Fruit fly (Drosophila melanogaster): Measurements from ENCODE around the gene Ugt36A1.

Ugt36A1 gene

DNA sequence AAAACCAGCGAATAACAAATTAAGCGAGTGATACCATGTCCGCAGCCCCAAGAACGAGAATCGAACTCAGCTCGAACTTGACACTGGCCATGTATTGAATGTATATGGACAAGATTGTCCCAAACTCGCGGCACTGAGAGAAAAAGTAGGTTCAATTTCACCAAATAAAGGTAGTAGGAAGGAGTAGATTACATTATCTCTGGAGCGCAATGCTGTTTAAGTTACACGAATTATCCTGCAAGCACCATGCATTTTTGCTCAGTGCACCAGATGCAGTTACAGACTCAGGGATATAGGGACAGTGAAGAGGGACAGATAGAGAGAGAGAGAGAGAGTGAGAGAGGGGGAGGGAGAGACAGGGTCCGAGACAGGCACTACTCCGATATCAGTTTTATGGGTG lies 24.9 kb upstream of the Ugt36A1 start (continued):
- TF ChIP-seq CG3726 (GFP tag; IDR thresholded peaks at IDR 0.05): peak; percentile 26; the same call in 1 of the 3 replicates
- no peak for TF ChIP-seq Awh (GFP tag; IDR thresholded peaks at IDR 0.05)
- 0 out of 2 replicates have a peak, but pooled peaks have one; percentile 7 for TF ChIP-seq CG3847 (GFP tag; IDR thresholded peaks at IDR 0.05)
- TF ChIP-seq CG9817 (tag; optimal IDR thresholded peaks at IDR 0.05): no peak
- no peak for TF ChIP-seq Mad (GFP tag; optimal IDR thresholded peaks at IDR 0.05)
- TF ChIP-seq CG2120 (GFP tag; optimal IDR thresholded peaks at IDR 0.05): no peak
- peak; percentile 44 for TF ChIP-seq unpg (GFP tag; optimal IDR thresholded peaks at IDR 0.05)
- TF ChIP-seq Oli (tag; optimal IDR thresholded peaks at IDR 0.05): peak; percentile 48
- no peak for TF ChIP-seq hth (optimal IDR thresholded peaks at IDR 0.05)
- no peak for TF ChIP-seq Sox100B (GFP tag; optimal IDR thresholded peaks at IDR 0.05)
- TF ChIP-seq grn (GFP tag; optimal IDR thresholded peaks at IDR 0.05): no peak
- 0 out of 2 replicates have a peak, but pooled peaks have one; percentile 15 for TF ChIP-seq ro (GFP tag; IDR thresholded peaks at IDR 0.05)
- peak; percentile 50 for TF ChIP-seq CG33557 (GFP tag; optimal IDR thresholded peaks at IDR 0.05)
- no peak for TF ChIP-seq schlank (tag; optimal IDR thresholded peaks at IDR 0.05)
- TF ChIP-seq CG10565 (GFP tag; optimal IDR thresholded peaks at IDR 0.05): no peak
- peak; percentile 71 for TF ChIP-seq ara (GFP tag; IDR thresholded peaks at IDR 0.05)
- TF ChIP-seq CG16863 (GFP tag; optimal IDR thresholded peaks at IDR 0.05): peak; percentile 37
- no peak for TF ChIP-seq Hmx (GFP tag; optimal IDR thresholded peaks at IDR 0.05)
- no peak for TF ChIP-seq Hmr (GFP tag; optimal IDR thresholded peaks at IDR 0.05)
- TF ChIP-seq Gsc (GFP tag; IDR thresholded peaks at IDR 0.05): peak; percentile 46; the same call in 1 of the 2 replicates
- no peak for TF ChIP-seq exex (tag; optimal IDR thresholded peaks at IDR 0.05)
- no peak for TF ChIP-seq sna (GFP tag; IDR thresholded peaks at IDR 0.05; ENCODE audit: partially characterized antibody)
- TF ChIP-seq CG12744 (GFP tag; optimal IDR thresholded peaks at IDR 0.05): no peak
- peak; percentile 74; the same call in 2 of the 3 replicates for TF ChIP-seq ci (GFP tag; IDR thresholded peaks at IDR 0.05)
- peak; percentile 41 for TF ChIP-seq Atf3 (GFP tag; optimal IDR thresholded peaks at IDR 0.05)
- TF ChIP-seq Dll (GFP tag; IDR thresholded peaks at IDR 0.05; ENCODE audit: partially characterized antibody): no peak
- peak; percentile 30 for TF ChIP-seq Dad (GFP tag; optimal IDR thresholded peaks at IDR 0.05)
- TF ChIP-seq yki (optimal IDR thresholded peaks at IDR 0.05): no peak
- peak; percentile 71 for TF ChIP-seq pnt (GFP tag; optimal IDR thresholded peaks at IDR 0.05)
- no peak for TF ChIP-seq CG3281 (GFP tag; optimal IDR thresholded peaks at IDR 0.05)
- peak; percentile 53 for TF ChIP-seq chn (GFP tag; optimal IDR thresholded peaks at IDR 0.05)
- TF ChIP-seq B-H2 (GFP tag; optimal IDR thresholded peaks at IDR 0.05): no peak
- no peak for TF ChIP-seq tap (tag; optimal IDR thresholded peaks at IDR 0.05)
- peak; percentile 46 for TF ChIP-seq Mes4 (GFP tag; optimal IDR thresholded peaks at IDR 0.05)
- no peak for TF ChIP-seq CG4707 (GFP tag; optimal IDR thresholded peaks at IDR 0.05)
- no peak for TF ChIP-seq CG6791 (GFP tag; IDR thresholded peaks at IDR 0.05; ENCODE audit: partially characterized antibody)
- peak; percentile 84 for TF ChIP-seq zfh1 (GFP tag; IDR thresholded peaks at IDR 0.05)
- peak; percentile 49; the same call in 1 of the 2 replicates for TF ChIP-seq CG11696 (GFP tag; IDR thresholded peaks at IDR 0.05)
- TF ChIP-seq CG17829 (tag; optimal IDR thresholded peaks at IDR 0.05): peak; percentile 75
- TF ChIP-seq pfk (GFP tag; optimal IDR thresholded peaks at IDR 0.05): no peak
- TF ChIP-seq HLH3B (GFP tag; IDR thresholded peaks at IDR 0.05): no peak
- no peak for TF ChIP-seq stwl (tag; optimal IDR thresholded peaks at IDR 0.05)
- TF ChIP-seq CG8765 (GFP tag; IDR thresholded peaks at IDR 0.05): peak; percentile 75; the same call in 1 of the 2 replicates
- peak; percentile 59 for TF ChIP-seq tin (GFP tag; optimal IDR thresholded peaks at IDR 0.05)
- TF ChIP-seq scrt (GFP tag; optimal IDR thresholded peaks at IDR 0.05): no peak
- TF ChIP-seq CG2712 (tag; optimal IDR thresholded peaks at IDR 0.05): peak; percentile 81
- peak; percentile 29; the same call in 1 of the 2 replicates for TF ChIP-seq Ada2b (GFP tag; IDR thresholded peaks at IDR 0.05)
- no peak for TF ChIP-seq CG18619 (GFP tag; optimal IDR thresholded peaks at IDR 0.05)
- peak; percentile 61 for TF ChIP-seq CG12391 (tag; optimal IDR thresholded peaks at IDR 0.05)
- peak; percentile 43 for TF ChIP-seq Ssrp (tag; optimal IDR thresholded peaks at IDR 0.05)
- no peak for TF ChIP-seq nau (GFP tag; optimal IDR thresholded peaks at IDR 0.05)
- TF ChIP-seq gt (GFP tag; IDR thresholded peaks at IDR 0.05): no peak
